Fruit fly (Drosophila melanogaster) whole organism, embryonic: ENCODE data around the gene Arp10.

Source experiments
- Atf3 ChIP-seq: fragments of 200-800 bp; sonication (Bioruptor generic); optimal IDR thresholded peaks from 3 replicates; lab custom pipeline; 2016; ENCODE audit warnings: missing biosample characterization, missing genetic modification characterization
- Bteb2 ChIP-seq: fragments of 200-800 bp; sonication (Bioruptor generic); optimal IDR thresholded peaks from 2 replicates; lab custom pipeline; 2016; ENCODE audit warnings: missing biosample characterization, missing genetic modification characterization
- CG1024 ChIP-seq: fragments of 200-800 bp; sonication (Bioruptor generic); IDR thresholded peaks from 2 replicates; pipeline ENCODE4 v1.3.6; 2022; ENCODE audit warnings: missing biosample characterization, missing genetic modification characterization
- CG10543 ChIP-seq: fragments of 200-800 bp; sonication (Bioruptor generic); optimal IDR thresholded peaks from 3 replicates; lab custom pipeline; 2017; ENCODE audit warnings: missing biosample characterization, mild to moderate bottlenecking, missing genetic modification characterization, moderate library complexity
- CG11093 ChIP-seq: fragments of 200-800 bp; sonication (Bioruptor generic); IDR thresholded peaks from 3 replicates; pipeline ENCODE4 v1.3.6; 2022; ENCODE audit warnings: missing biosample characterization, missing genetic modification characterization
- CG11504 ChIP-seq: fragments of 200-800 bp; sonication (Bioruptor generic); optimal IDR thresholded peaks from 3 replicates; lab custom pipeline; 2019; ENCODE audit warnings: missing biosample characterization, mild to moderate bottlenecking, missing genetic modification characterization, moderate library complexity
- CG14014 ChIP-seq: fragments of 200-800 bp; sonication (Bioruptor generic); IDR thresholded peaks from 2 replicates; pipeline ENCODE4 v1.3.6; 2022; ENCODE audit warnings: missing biosample characterization, missing genetic modification characterization
- CG14667 ChIP-seq: fragments of 200-800 bp; sonication (Bioruptor generic); IDR thresholded peaks from 2 replicates; pipeline ENCODE4 v1.3.6; 2022; ENCODE audit warnings: missing biosample characterization, missing genetic modification characterization
- CG14965 ChIP-seq: fragments of 200-800 bp; sonication (Bioruptor generic); optimal IDR thresholded peaks from 2 replicates; lab custom pipeline; 2016; ENCODE audit warnings: missing biosample characterization, missing genetic modification characterization, borderline replicate concordance
- CG15514 ChIP-seq: fragments of 200-800 bp; sonication (Bioruptor generic); optimal IDR thresholded peaks from 3 replicates; lab custom pipeline; 2017; ENCODE audit warnings: missing biosample characterization, missing genetic modification characterization, mild to moderate bottlenecking, moderate library complexity, missing genetic modification reagents
- CG1602 ChIP-seq: fragments of 200-800 bp; sonication (Bioruptor generic); optimal IDR thresholded peaks from 3 replicates; lab custom pipeline; 2016; ENCODE audit warnings: missing biosample characterization, missing genetic modification characterization
- CG2889 ChIP-seq: fragments of 200-800 bp; sonication (Bioruptor generic); IDR thresholded peaks from 3 replicates; pipeline ENCODE4 v1.3.6; 2022; ENCODE audit warnings: missing biosample characterization, missing genetic modification characterization
- CG30403 ChIP-seq: fragments of 200-800 bp; sonication (Bioruptor generic); optimal IDR thresholded peaks from 3 replicates; lab custom pipeline; 2016; ENCODE audit warnings: missing biosample characterization, missing genetic modification characterization
- CG32532 ChIP-seq: fragments of 200-800 bp; sonication (Bioruptor generic); IDR thresholded peaks from 2 replicates; pipeline ENCODE4 v1.3.6; 2022; ENCODE audit warnings: missing biosample characterization, missing genetic modification characterization
- CG3281 ChIP-seq: fragments of 200-800 bp; sonication (Bioruptor generic); optimal IDR thresholded peaks from 3 replicates; lab custom pipeline; 2017; ENCODE audit warnings: missing biosample characterization, mild to moderate bottlenecking, missing genetic modification characterization
- CG34224 ChIP-seq: fragments of 200-800 bp; sonication (Bioruptor generic); IDR thresholded peaks from 3 replicates; pipeline ENCODE4 v1.3.6; 2022; ENCODE audit warnings: missing biosample characterization, missing genetic modification characterization; ENCODE audit not compliant: partially characterized antibody
- CG6791 ChIP-seq: fragments of 200-800 bp; sonication (Bioruptor generic); IDR thresholded peaks from 3 replicates; pipeline ENCODE4 v1.3.6; 2022; ENCODE audit warnings: missing biosample characterization, missing genetic modification characterization; ENCODE audit not compliant: partially characterized antibody
- CG8388 ChIP-seq: fragments of 200-800 bp; sonication (Bioruptor generic); optimal IDR thresholded peaks from 2 replicates; lab custom pipeline; 2019; ENCODE audit warnings: missing biosample characterization, mild to moderate bottlenecking, missing genetic modification characterization, moderate library complexity
- Dbx ChIP-seq: fragments of 200-800 bp; sonication (Bioruptor generic); IDR thresholded peaks from 3 replicates; pipeline ENCODE4 v1.3.6; 2022; ENCODE audit warnings: missing biosample characterization, missing genetic modification characterization
- Dip3 ChIP-seq: fragments of 200-800 bp; sonication (Bioruptor generic); optimal IDR thresholded peaks from 3 replicates; lab custom pipeline; 2016; ENCODE audit warnings: missing biosample characterization, missing genetic modification characterization
- E2f1 ChIP-seq: fragments of 200-800 bp; sonication (Bioruptor generic); IDR thresholded peaks from 2 replicates; pipeline ENCODE4 v1.3.6; 2022; ENCODE audit warnings: missing biosample characterization, missing genetic modification characterization
- E2f2 ChIP-seq: fragments of 200-800 bp; sonication (Bioruptor generic); IDR thresholded peaks from 2 replicates; pipeline ENCODE4 v1.3.6; 2022; ENCODE audit warnings: missing biosample characterization, missing genetic modification characterization
- NC2α ChIP-seq: fragments of 200-800 bp; sonication (Bioruptor generic); optimal IDR thresholded peaks from 2 replicates; lab custom pipeline; 2016; ENCODE audit warnings: missing biosample characterization, missing genetic modification characterization
- Sox100B ChIP-seq: fragments of 200-800 bp; sonication (Bioruptor generic); optimal IDR thresholded peaks from 3 replicates; lab custom pipeline; 2018; ENCODE audit warnings: missing biosample characterization, mild to moderate bottlenecking, missing genetic modification characterization
- Sry-δ ChIP-seq: fragments of 200-800 bp; sonication (Bioruptor generic); optimal IDR thresholded peaks from 2 replicates; lab custom pipeline; 2016; ENCODE audit warnings: missing biosample characterization, missing genetic modification characterization
- TFAM ChIP-seq: fragments of 200-800 bp; sonication (Bioruptor generic); optimal IDR thresholded peaks from 2 replicates; lab custom pipeline; 2017; ENCODE audit warnings: missing biosample characterization, missing genetic modification characterization, inconsistent platforms
- amos ChIP-seq: fragments of 200-800 bp; sonication (Bioruptor generic); IDR thresholded peaks from 2 replicates; pipeline ENCODE4 v1.3.6; 2022; ENCODE audit warnings: missing biosample characterization, missing genetic modification characterization; ENCODE audit not compliant: partially characterized antibody
- ash1 ChIP-seq: fragments of 200-800 bp; sonication (Bioruptor generic); optimal IDR thresholded peaks from 2 replicates; lab custom pipeline; 2018; ENCODE audit warnings: missing biosample characterization, mild to moderate bottlenecking, missing genetic modification characterization
- bab2 ChIP-seq: fragments of 200-800 bp; sonication (Bioruptor generic); optimal IDR thresholded peaks from 2 replicates; lab custom pipeline; 2016; ENCODE audit warnings: missing biosample characterization, missing genetic modification characterization
- bbx ChIP-seq: fragments of 200-800 bp; sonication (Bioruptor generic); IDR thresholded peaks from 2 replicates; pipeline ENCODE4 v1.3.6; 2022; ENCODE audit warnings: missing biosample characterization, missing genetic modification characterization; ENCODE audit not compliant: partially characterized antibody
- cato ChIP-seq: fragments of 200-800 bp; sonication (Bioruptor generic); optimal IDR thresholded peaks from 2 replicates; lab custom pipeline; 2016; ENCODE audit warnings: missing biosample characterization, missing genetic modification characterization, borderline replicate concordance
- cg ChIP-seq: fragments of 200-800 bp; sonication (Bioruptor generic); optimal IDR thresholded peaks from 3 replicates; lab custom pipeline; 2019; ENCODE audit warnings: missing biosample characterization, mild to moderate bottlenecking, missing genetic modification characterization, moderate library complexity
- chm ChIP-seq: fragments of 200-800 bp; sonication (Bioruptor generic); IDR thresholded peaks from 2 replicates; pipeline ENCODE4 v1.3.6; 2022; ENCODE audit warnings: missing biosample characterization, missing genetic modification characterization
- crc ChIP-seq: fragments of 200-800 bp; sonication (Bioruptor generic); optimal IDR thresholded peaks from 2 replicates; lab custom pipeline; 2016; ENCODE audit warnings: missing biosample characterization, missing genetic modification characterization
- da ChIP-seq: fragments of 200-800 bp; sonication (Bioruptor generic); optimal IDR thresholded peaks from 2 replicates; lab custom pipeline; 2016; ENCODE audit warnings: missing biosample characterization, missing genetic modification characterization
- dati ChIP-seq: fragments of 200-800 bp; sonication (Bioruptor generic); IDR thresholded peaks from 2 replicates; pipeline ENCODE4 v1.3.6; 2022; ENCODE audit warnings: missing biosample characterization, missing genetic modification characterization
- disco-r ChIP-seq: fragments of 200-800 bp; sonication (Bioruptor generic); optimal IDR thresholded peaks from 2 replicates; lab custom pipeline; 2016; ENCODE audit warnings: missing biosample characterization, missing genetic modification characterization
- fd102C ChIP-seq: fragments of 200-800 bp; sonication (Bioruptor generic); optimal IDR thresholded peaks from 2 replicates; lab custom pipeline; 2018; ENCODE audit warnings: missing biosample characterization, mild to moderate bottlenecking, missing genetic modification characterization, moderate library complexity
- hbn ChIP-seq: fragments of 200-800 bp; sonication (Bioruptor generic); IDR thresholded peaks from 2 replicates; pipeline ENCODE4 v1.3.6; 2022; ENCODE audit warnings: missing biosample characterization, missing genetic modification characterization; ENCODE audit not compliant: partially characterized antibody
- her ChIP-seq: fragments of 200-800 bp; sonication (Bioruptor generic); optimal IDR thresholded peaks from 2 replicates; lab custom pipeline; 2016; ENCODE audit warnings: missing biosample characterization, missing genetic modification characterization
- klu ChIP-seq: fragments of 200-800 bp; sonication (Bioruptor generic); IDR thresholded peaks from 2 replicates; pipeline ENCODE4 v1.3.6; 2022; ENCODE audit warnings: missing biosample characterization, missing genetic modification characterization
- onecut ChIP-seq: fragments of 200-800 bp; sonication (Bioruptor generic); IDR thresholded peaks from 2 replicates; pipeline ENCODE4 v1.3.6; 2022; ENCODE audit warnings: missing biosample characterization, missing genetic modification characterization
- prd ChIP-seq, 3 experiments: fragments of >200 bp in 2 of 3; fragments of 200-800 bp in 1 of 3; sonication (Bioruptor generic) in 1 of 3; optimal IDR thresholded peaks in 2 of 3; IDR thresholded peaks in 1 of 3; 2 replicates in 2 of 3; 3 replicates in 1 of 3; pipeline versions ENCODE4 v1.3.6 to Lab custom; 2017 to 2022; ENCODE audit warnings: missing biosample characterization in 1 of 3, missing genetic modification characterization in 1 of 3
- psq ChIP-seq: fragments of 200-800 bp; sonication (Bioruptor generic); optimal IDR thresholded peaks from 2 replicates; lab custom pipeline; 2017; ENCODE audit warnings: missing biosample characterization, missing genetic modification characterization
- sna ChIP-seq: fragments of 200-800 bp; sonication (Bioruptor generic); IDR thresholded peaks from 2 replicates; pipeline ENCODE4 v1.3.6; 2022; ENCODE audit warnings: missing biosample characterization, missing genetic modification characterization; ENCODE audit not compliant: partially characterized antibody
- sr ChIP-seq: fragments of 200-800 bp; sonication (Bioruptor generic); IDR thresholded peaks from 3 replicates; pipeline ENCODE4 v1.3.6; 2022; ENCODE audit warnings: missing biosample characterization, missing genetic modification characterization
- vfl ChIP-seq: fragments of 200-800 bp; sonication (Bioruptor generic); optimal IDR thresholded peaks from 2 replicates; lab custom pipeline; 2016; ENCODE audit warnings: missing biosample characterization, missing genetic modification characterization
- wek ChIP-seq: fragments of 200-800 bp; sonication (Bioruptor generic); optimal IDR thresholded peaks from 3 replicates; lab custom pipeline; 2018; ENCODE audit warnings: missing biosample characterization, mild to moderate bottlenecking, missing genetic modification characterization, moderate library complexity
- zen ChIP-seq: fragments of 200-800 bp; sonication (Bioruptor generic); optimal IDR thresholded peaks from 3 replicates; lab custom pipeline; 2018; ENCODE audit warnings: missing biosample characterization, mild to moderate bottlenecking, missing genetic modification characterization, moderate library complexity
- zfh1 ChIP-seq: fragments of 200-800 bp; sonication (Bioruptor generic); IDR thresholded peaks from 3 replicates; pipeline ENCODE4 v1.3.6; 2022; ENCODE audit warnings: missing biosample characterization, missing genetic modification characterization

Gene Arp10

DNA sequence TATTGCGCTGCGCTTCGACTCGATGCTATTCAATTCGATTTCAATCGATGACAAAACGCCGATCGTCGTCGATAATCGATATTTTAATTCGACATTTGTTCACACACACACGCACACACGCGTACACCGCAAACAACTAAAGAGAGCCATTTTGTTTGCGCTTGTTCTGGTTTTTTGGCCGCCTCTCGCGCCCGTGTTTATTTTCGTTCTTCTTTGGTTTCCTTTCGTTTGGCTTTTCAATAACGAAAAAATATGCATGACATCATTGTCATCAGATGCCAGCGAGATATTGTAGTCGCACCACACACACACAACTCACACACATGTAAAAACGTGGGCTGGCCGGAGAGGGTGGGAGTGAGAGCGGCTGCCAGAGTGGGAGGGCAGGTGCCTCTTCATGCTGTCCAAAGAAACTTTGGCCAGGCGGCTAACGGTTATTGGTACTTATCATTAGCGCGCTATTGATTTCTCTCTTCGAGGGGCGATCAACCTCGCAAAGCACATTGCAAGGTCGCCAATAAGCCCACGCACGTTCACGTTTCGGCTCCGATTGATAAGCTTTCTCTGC lies 37.9 kb downstream of the Arp10 start (continued):
- TF ChIP-seq CG2889 (GFP tag; lab: Robert Waterston, UW): no peak
- TF ChIP-seq E2f1: no peak
- no peak for TF ChIP-seq CG8388
- TF ChIP-seq sr: 0 out of 3 replicates have a peak, but pooled peaks have one; percentile 36
- TF ChIP-seq onecut: peak; percentile 20; the same call in 1 of the 2 replicates
- TF ChIP-seq Bteb2: no peak
- TF ChIP-seq klu (GFP tag; lab: Robert Waterston, UW): no peak
- TF ChIP-seq TFAM: no peak
- no peak for TF ChIP-seq crc
- peak; percentile 35; the same call in 1 of the 2 replicates for TF ChIP-seq E2f2
- no peak for TF ChIP-seq chm (GFP tag; lab: Robert Waterston, UW)
- TF ChIP-seq her (GFP tag; lab: Kevin White, UChicago): no peak
- no peak for TF ChIP-seq CG14965 (GFP tag; lab: Kevin White, UChicago)
- TF ChIP-seq cg (GFP tag; lab: Kevin White, UChicago): peak; percentile 85
- TF ChIP-seq disco-r (GFP tag; lab: Kevin White, UChicago): no peak
- TF ChIP-seq bbx (GFP tag; lab: Robert Waterston, UW): 0 out of 2 replicates have a peak, but pooled peaks have one; percentile 10
- TF ChIP-seq cato (GFP tag; lab: Kevin White, UChicago): no peak
- TF ChIP-seq dati (GFP tag; lab: Robert Waterston, UW): no peak
- TF ChIP-seq CG1024: no peak
- no peak for TF ChIP-seq psq
- peak; percentile 72; the same call in 2 of the 3 replicates for TF ChIP-seq CG6791
- TF ChIP-seq CG34224 (GFP tag; lab: Robert Waterston, UW): peak; percentile 35; the same call in 2 of the 3 replicates
- no peak for TF ChIP-seq ash1 (GFP tag; lab: Kevin White, UChicago)
- peak; percentile 13; the same call in 1 of the 2 replicates for TF ChIP-seq hbn (GFP tag; lab: Robert Waterston, UW)
- no peak for TF ChIP-seq CG11504 (tag; lab: Kevin White, UChicago)
- peak; percentile 32 for TF ChIP-seq Atf3 (GFP tag; lab: Kevin White, UChicago)
- peak; percentile 14; the same call in 1 of the 3 replicates for TF ChIP-seq zfh1 (GFP tag; lab: Robert Waterston, UW)
- TF ChIP-seq CG14014 (GFP tag; lab: Robert Waterston, UW): no peak
- no peak for TF ChIP-seq CG32532 (GFP tag; lab: Robert Waterston, UW)
- no peak for TF ChIP-seq CG30403 (GFP tag; lab: Kevin White, UChicago)
- TF ChIP-seq Sox100B (GFP tag; lab: Kevin White, UChicago): no peak
- no peak for TF ChIP-seq CG1602 (GFP tag; lab: Kevin White, UChicago)
- TF ChIP-seq zen: no peak
- TF ChIP-seq amos: peak; percentile 45; the same call in 1 of the 2 replicates
- peak; percentile 82 for TF ChIP-seq CG10543
- TF ChIP-seq bab2 (GFP tag; lab: Kevin White, UChicago): no peak
- TF ChIP-seq vfl (GFP tag; lab: Kevin White, UChicago): no peak
- TF ChIP-seq CG11093: no peak
- TF ChIP-seq Dip3 (GFP tag; lab: Kevin White, UChicago): no peak
- TF ChIP-seq CG15514 (GFP tag; lab: Kevin White, UChicago): peak; percentile 23
- no peak for TF ChIP-seq sna
- TF ChIP-seq NC2α: no peak
- no peak for TF ChIP-seq fd102C (GFP tag; lab: Kevin White, UChicago)
- no peak for TF ChIP-seq prd (optimal IDR thresholded peaks at IDR 0.05; lab: Kevin White, UChicago)
- no peak for TF ChIP-seq prd (GFP tag; IDR thresholded peaks at IDR 0.05; lab: Robert Waterston, UW)
- TF ChIP-seq wek (GFP tag; lab: Kevin White, UChicago): no peak
- TF ChIP-seq Sry-δ (GFP tag; lab: Kevin White, UChicago): no peak
- TF ChIP-seq Dbx (GFP tag; lab: Robert Waterston, UW): no peak
- TF ChIP-seq CG3281 (GFP tag; lab: Kevin White, UChicago): no peak
- TF ChIP-seq da (GFP tag; lab: Kevin White, UChicago): no peak
- no peak for TF ChIP-seq CG14667 (GFP tag; lab: Robert Waterston, UW)
